Fruit fly (Drosophila melanogaster) whole organism, embryonic: ENCODE data around the gene CG42718.
A peak's percentile ranks its signal among the peaks of the same experiment; 100 is the strongest.

ENCODE experiments used
- Antp ChIP-seq: fragments of 200-800 bp; sonication (Bioruptor generic); optimal IDR thresholded peaks from 3 replicates; lab custom pipeline; 2016; ENCODE audit warnings: missing biosample characterization, missing genetic modification characterization
- Atf6 ChIP-seq: fragments of 200-800 bp; sonication (Bioruptor generic); IDR thresholded peaks from 2 replicates; pipeline ENCODE4 v1.3.6; 2022; ENCODE audit warnings: missing biosample characterization, missing genetic modification characterization
- CG13123 ChIP-seq: fragments of 200-800 bp; sonication (Bioruptor generic); optimal IDR thresholded peaks from 2 replicates; lab custom pipeline; 2016; ENCODE audit warnings: missing biosample characterization, missing genetic modification characterization
- CG13624 ChIP-seq: fragments of 200-800 bp; sonication (Bioruptor generic); optimal IDR thresholded peaks from 2 replicates; lab custom pipeline; 2016; ENCODE audit warnings: missing biosample characterization, missing genetic modification characterization
- CG14710 ChIP-seq: fragments of 200-800 bp; sonication (Bioruptor generic); optimal IDR thresholded peaks from 3 replicates; lab custom pipeline; 2019; ENCODE audit warnings: missing biosample characterization, mild to moderate bottlenecking, missing genetic modification characterization, moderate library complexity
- CG15479 ChIP-seq: fragments of 200-800 bp; sonication (Bioruptor generic); optimal IDR thresholded peaks from 3 replicates; lab custom pipeline; 2019; ENCODE audit warnings: missing biosample characterization, mild to moderate bottlenecking, missing genetic modification characterization, moderate library complexity
- CG1603 ChIP-seq: fragments of 200-800 bp; sonication (Bioruptor generic); optimal IDR thresholded peaks from 2 replicates; lab custom pipeline; 2019; ENCODE audit warnings: missing biosample characterization, mild to moderate bottlenecking, missing genetic modification characterization, moderate library complexity
- CG17186 ChIP-seq: fragments of 200-800 bp; sonication (Bioruptor generic); optimal IDR thresholded peaks from 3 replicates; lab custom pipeline; 2017; ENCODE audit warnings: missing biosample characterization, missing genetic modification reagents, missing genetic modification characterization
- CG17612 ChIP-seq: fragments of 200-800 bp; sonication (Bioruptor generic); IDR thresholded peaks from 2 replicates; pipeline ENCODE4 v1.3.6; 2022; ENCODE audit warnings: missing biosample characterization, missing genetic modification characterization
- CG18476 ChIP-seq: fragments of 200-800 bp; sonication (Bioruptor generic); optimal IDR thresholded peaks from 2 replicates; lab custom pipeline; 2016; ENCODE audit warnings: missing biosample characterization, mild to moderate bottlenecking, missing genetic modification characterization
- CG2129 ChIP-seq: fragments of 200-800 bp; sonication (Bioruptor generic); IDR thresholded peaks from 2 replicates; pipeline ENCODE4 v1.3.6; 2022; ENCODE audit warnings: missing biosample characterization, missing genetic modification characterization; ENCODE audit not compliant: partially characterized antibody
- CG30431 ChIP-seq: fragments of 200-800 bp; sonication (Bioruptor generic); optimal IDR thresholded peaks from 2 replicates; lab custom pipeline; 2017; ENCODE audit warnings: missing biosample characterization, missing genetic modification characterization
- CG3281 ChIP-seq: fragments of 200-800 bp; sonication (Bioruptor generic); optimal IDR thresholded peaks from 3 replicates; lab custom pipeline; 2017; ENCODE audit warnings: missing biosample characterization, mild to moderate bottlenecking, missing genetic modification characterization
- CG34422 ChIP-seq: fragments of 200-800 bp; sonication (Bioruptor generic); IDR thresholded peaks from 3 replicates; pipeline ENCODE4 v1.3.6; 2022; ENCODE audit warnings: missing biosample characterization, missing genetic modification characterization
- CG6683 ChIP-seq: fragments of 200-800 bp; sonication (Bioruptor generic); optimal IDR thresholded peaks from 2 replicates; lab custom pipeline; 2017; ENCODE audit warnings: missing biosample characterization, mild to moderate bottlenecking, missing genetic modification characterization, missing genetic modification reagents
- CG7839 ChIP-seq: fragments of 200-800 bp; sonication (Bioruptor generic); optimal IDR thresholded peaks from 3 replicates; lab custom pipeline; 2018; ENCODE audit warnings: missing biosample characterization, mild to moderate bottlenecking, missing genetic modification characterization, moderate library complexity
- CG8924 ChIP-seq: fragments of 200-800 bp; optimal IDR thresholded peaks from 3 replicates; lab custom pipeline; 2019; ENCODE audit warnings: missing biosample characterization, mild to moderate bottlenecking, missing genetic modification characterization, moderate library complexity
- CoRest ChIP-seq: fragments of 200-800 bp; sonication (Bioruptor generic); optimal IDR thresholded peaks from 3 replicates; lab custom pipeline; 2018; ENCODE audit warnings: missing biosample characterization, mild to moderate bottlenecking, missing genetic modification characterization, moderate library complexity
- Dip3 ChIP-seq: fragments of 200-800 bp; sonication (Bioruptor generic); optimal IDR thresholded peaks from 3 replicates; lab custom pipeline; 2016; ENCODE audit warnings: missing biosample characterization, missing genetic modification characterization
- HmgD ChIP-seq: fragments of 200-800 bp; sonication (Bioruptor generic); optimal IDR thresholded peaks from 3 replicates; lab custom pipeline; 2016; ENCODE audit warnings: missing biosample characterization, missing genetic modification characterization
- Hmx ChIP-seq: fragments of 200-800 bp; sonication (Bioruptor generic); optimal IDR thresholded peaks from 2 replicates; lab custom pipeline; 2016; ENCODE audit warnings: missing biosample characterization, missing genetic modification characterization
- MESR4 ChIP-seq: fragments of 200-800 bp; sonication (Bioruptor generic); optimal IDR thresholded peaks from 2 replicates; lab custom pipeline; 2018; ENCODE audit warnings: missing biosample characterization, mild to moderate bottlenecking, missing genetic modification characterization, moderate library complexity
- Max ChIP-seq: fragments of 200-800 bp; sonication (Bioruptor generic); optimal IDR thresholded peaks from 2 replicates; lab custom pipeline; 2016; ENCODE audit warnings: missing biosample characterization, mild to moderate bottlenecking, missing genetic modification characterization
- NK7.1 ChIP-seq: fragments of 200-800 bp; sonication (Bioruptor generic); optimal IDR thresholded peaks from 3 replicates; lab custom pipeline; 2016; ENCODE audit warnings: missing biosample characterization, missing genetic modification characterization
- Opbp ChIP-seq: fragments of 200-800 bp; sonication (Bioruptor generic); IDR thresholded peaks from 3 replicates; pipeline ENCODE4 v1.3.6; 2022; ENCODE audit warnings: missing biosample characterization, missing genetic modification characterization; ENCODE audit not compliant: partially characterized antibody
- Sin3A ChIP-seq: fragments of >200 bp; optimal IDR thresholded peaks from 2 replicates; lab custom pipeline; 2018
- Xrp1 ChIP-seq: fragments of 200-800 bp; sonication (Bioruptor generic); IDR thresholded peaks from 2 replicates; pipeline ENCODE4 v1.3.6; 2022; ENCODE audit warnings: missing biosample characterization, missing genetic modification characterization
- bbx ChIP-seq: fragments of 200-800 bp; sonication (Bioruptor generic); IDR thresholded peaks from 2 replicates; pipeline ENCODE4 v1.3.6; 2022; ENCODE audit warnings: missing biosample characterization, missing genetic modification characterization; ENCODE audit not compliant: partially characterized antibody
- corto ChIP-seq: fragments of 200-800 bp; sonication (Bioruptor generic); optimal IDR thresholded peaks from 2 replicates; lab custom pipeline; 2016; ENCODE audit warnings: missing biosample characterization, mild to moderate bottlenecking, missing genetic modification characterization, moderate library complexity
- cwo ChIP-seq: fragments of 200-800 bp; sonication (Bioruptor generic); optimal IDR thresholded peaks from 3 replicates; lab custom pipeline; 2017; ENCODE audit warnings: missing biosample characterization, missing genetic modification characterization, mild to moderate bottlenecking, moderate library complexity, missing genetic modification reagents
- disco-r ChIP-seq: fragments of 200-800 bp; sonication (Bioruptor generic); optimal IDR thresholded peaks from 2 replicates; lab custom pipeline; 2016; ENCODE audit warnings: missing biosample characterization, missing genetic modification characterization
- ftz-f1 ChIP-seq: fragments of 200-800 bp; sonication (Bioruptor generic); optimal IDR thresholded peaks from 2 replicates; lab custom pipeline; 2016; ENCODE audit warnings: missing biosample characterization, missing genetic modification characterization
- gcm ChIP-seq: fragments of 200-800 bp; sonication (Bioruptor generic); optimal IDR thresholded peaks from 2 replicates; lab custom pipeline; 2019; ENCODE audit warnings: missing biosample characterization, mild to moderate bottlenecking, missing genetic modification characterization, moderate library complexity
- gfzf ChIP-seq: fragments of 200-800 bp; sonication (Bioruptor generic); optimal IDR thresholded peaks from 2 replicates; lab custom pipeline; 2016; ENCODE audit warnings: missing biosample characterization, mild to moderate bottlenecking, missing genetic modification characterization, moderate library complexity
- gsb ChIP-seq: fragments of 200-800 bp; sonication (Bioruptor generic); IDR thresholded peaks from 2 replicates; pipeline ENCODE4 v1.3.6; 2022; ENCODE audit warnings: missing biosample characterization, missing genetic modification characterization
- kah ChIP-seq: fragments of 200-800 bp; sonication (Bioruptor generic); optimal IDR thresholded peaks from 2 replicates; lab custom pipeline; 2018; ENCODE audit warnings: missing biosample characterization, mild to moderate bottlenecking, missing genetic modification characterization
- lbe ChIP-seq: fragments of 200-800 bp; sonication (Bioruptor generic); optimal IDR thresholded peaks from 2 replicates; lab custom pipeline; 2016; ENCODE audit warnings: missing biosample characterization, mild to moderate bottlenecking, missing genetic modification characterization
- lilli ChIP-seq: fragments of 200-800 bp; sonication (Bioruptor generic); optimal IDR thresholded peaks from 3 replicates; lab custom pipeline; 2016; ENCODE audit warnings: missing biosample characterization, missing genetic modification characterization
- luna ChIP-seq: fragments of 200-800 bp; sonication (Bioruptor generic); optimal IDR thresholded peaks from 2 replicates; lab custom pipeline; 2016; ENCODE audit warnings: missing biosample characterization, missing genetic modification characterization
- pros ChIP-seq: fragments of 200-800 bp; sonication (Bioruptor generic); optimal IDR thresholded peaks from 3 replicates; lab custom pipeline; 2019; ENCODE audit warnings: missing biosample characterization, mild to moderate bottlenecking, missing genetic modification characterization, moderate library complexity
- scrt ChIP-seq: fragments of 200-800 bp; sonication (Bioruptor generic); optimal IDR thresholded peaks from 2 replicates; lab custom pipeline; 2018; ENCODE audit warnings: missing biosample characterization, mild to moderate bottlenecking, missing genetic modification characterization, moderate library complexity
- sna ChIP-seq: fragments of 200-800 bp; sonication (Bioruptor generic); IDR thresholded peaks from 2 replicates; pipeline ENCODE4 v1.3.6; 2022; ENCODE audit warnings: missing biosample characterization, missing genetic modification characterization; ENCODE audit not compliant: partially characterized antibody
- sob ChIP-seq: fragments of 200-800 bp; sonication (Bioruptor generic); IDR thresholded peaks from 2 replicates; pipeline ENCODE4 v1.3.6; 2022; ENCODE audit warnings: missing biosample characterization, missing genetic modification characterization
- ssp ChIP-seq: fragments of 200-800 bp; sonication (Bioruptor generic); IDR thresholded peaks from 2 replicates; pipeline ENCODE4 v1.3.6; 2022; ENCODE audit warnings: missing biosample characterization, missing genetic modification characterization
- tio ChIP-seq: fragments of 200-800 bp; sonication (Bioruptor generic); optimal IDR thresholded peaks from 2 replicates; lab custom pipeline; 2017; ENCODE audit warnings: missing biosample characterization, missing genetic modification characterization, inconsistent platforms
- tup ChIP-seq: fragments of 200-800 bp; sonication (Bioruptor generic); optimal IDR thresholded peaks from 2 replicates; lab custom pipeline; 2016; ENCODE audit warnings: missing biosample characterization, mild to moderate bottlenecking, missing genetic modification characterization, moderate library complexity
- vfl ChIP-seq: fragments of 200-800 bp; sonication (Bioruptor generic); optimal IDR thresholded peaks from 2 replicates; lab custom pipeline; 2016; ENCODE audit warnings: missing biosample characterization, missing genetic modification characterization
- vvl ChIP-seq: fragments of 200-800 bp; sonication (Bioruptor generic); IDR thresholded peaks from 2 replicates; pipeline ENCODE4 v1.3.6; 2022; ENCODE audit warnings: missing biosample characterization, missing genetic modification characterization
- wek ChIP-seq: fragments of 200-800 bp; sonication (Bioruptor generic); optimal IDR thresholded peaks from 3 replicates; lab custom pipeline; 2018; ENCODE audit warnings: missing biosample characterization, mild to moderate bottlenecking, missing genetic modification characterization, moderate library complexity
- zf30C ChIP-seq: fragments of 200-800 bp; sonication (Bioruptor generic); optimal IDR thresholded peaks from 3 replicates; lab custom pipeline; 2018; ENCODE audit warnings: missing biosample characterization, mild to moderate bottlenecking, missing genetic modification characterization

CG42718 gene

DNA sequence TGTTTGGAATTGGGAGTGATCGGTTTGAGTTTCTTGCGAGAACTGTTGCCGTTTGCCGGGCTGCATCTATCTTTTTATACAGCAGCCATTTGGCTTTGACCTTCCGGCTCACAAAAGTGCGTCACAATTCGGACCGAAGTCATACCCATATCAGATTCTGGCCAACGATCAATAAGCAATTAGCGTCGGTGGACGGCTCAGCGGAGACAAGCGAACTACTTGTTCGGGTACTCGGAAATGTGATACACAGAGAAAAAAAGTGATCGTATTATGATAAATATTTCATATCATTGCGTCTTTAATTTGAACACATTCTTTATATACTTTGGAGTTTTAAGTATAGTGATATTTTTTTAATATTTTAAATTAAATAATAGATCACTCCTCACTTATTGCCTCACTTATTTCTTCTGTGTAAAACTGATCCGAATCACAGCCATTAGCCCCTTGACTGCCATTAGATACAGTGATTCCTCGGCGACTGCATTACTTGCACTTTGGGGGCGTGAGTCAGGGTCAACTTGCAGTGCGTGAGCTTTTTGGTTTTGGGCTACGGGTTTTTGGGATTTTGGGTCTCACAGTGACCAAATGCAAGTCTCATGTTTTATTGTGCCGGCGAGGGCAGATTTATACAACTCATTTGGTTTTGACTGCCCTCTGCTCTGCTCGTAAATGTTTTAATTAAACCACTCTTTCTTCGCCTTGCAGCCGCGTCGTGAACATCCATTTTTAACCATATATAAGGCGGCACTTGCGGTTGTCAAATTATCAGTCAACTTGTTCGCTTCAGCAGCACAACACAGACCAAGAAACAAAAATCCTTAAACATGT lies 15.0 kb downstream of the CG42718 start, which contains the start of the genes CG13043 and CG13063:
Gene CG13043, minus strand, starts transcription at position 51 of the 831 bp plus-strand sequence.
Gene CG13063, plus strand, starts transcription at position 781 of the 831 bp plus-strand sequence.
- TF ChIP-seq CG13123 (GFP tag; lab: Kevin White, UChicago) (no peak), lilli (GFP tag; lab: Kevin White, UChicago) (no peak), luna (GFP tag; lab: Kevin White, UChicago) (no peak), Opbp (no peak), CG2129 (GFP tag; lab: Robert Waterston, UW) (no peak), gsb (no peak), CG30431 (GFP tag; lab: Kevin White, UChicago) (no peak), vvl (GFP tag; lab: Robert Waterston, UW) (no peak), kah (GFP tag; lab: Kevin White, UChicago) (no peak), CG6683 (no peak), CG8924 (no peak), ftz-f1 (GFP tag; lab: Kevin White, UChicago) (no peak), tio (GFP tag; lab: Kevin White, UChicago) (no peak), Atf6 (GFP tag; lab: Robert Waterston, UW) (peak; percentile 15; the same call in 1 of the 2 replicates), CG14710 (tag; lab: Kevin White, UChicago) (no peak), cwo (GFP tag; lab: Kevin White, UChicago) (no peak), MESR4 (GFP tag; lab: Kevin White, UChicago) (no peak), CG13624 (no peak), wek (GFP tag; lab: Kevin White, UChicago) (no peak), CG7839 (tag; lab: Kevin White, UChicago) (peak; percentile 26), gcm (no peak), ssp (GFP tag; lab: Robert Waterston, UW) (no peak), CG15479 (no peak), disco-r (GFP tag; lab: Kevin White, UChicago) (no peak), tup (GFP tag; lab: Kevin White, UChicago) (no peak), CG3281 (no peak), vfl (GFP tag; lab: Kevin White, UChicago) (no peak), CG17612 (GFP tag; lab: Robert Waterston, UW) (no peak), Dip3 (GFP tag; lab: Kevin White, UChicago) (no peak), lbe (no peak), CG1603 (tag; lab: Kevin White, UChicago) (no peak), bbx (no peak), sna (GFP tag; lab: Robert Waterston, UW) (no peak), HmgD (GFP tag; lab: Kevin White, UChicago) (no peak), CG17186 (GFP tag; lab: Kevin White, UChicago) (no peak), CoRest (tag; lab: Kevin White, UChicago) (peak; percentile 7), Sin3A (lab: Kevin White, UChicago) (no peak), CG18476 (no peak), Xrp1 (GFP tag; lab: Robert Waterston, UW) (no peak), NK7.1 (no peak), zf30C (no peak), CG34422 (GFP tag; lab: Robert Waterston, UW) (no peak), Max (no peak), corto (GFP tag; lab: Kevin White, UChicago) (no peak), sob (no peak), pros (GFP tag; lab: Kevin White, UChicago) (no peak), Hmx (no peak), gfzf (GFP tag; lab: Kevin White, UChicago) (no peak), Antp (GFP tag; lab: Kevin White, UChicago) (no peak), scrt (GFP tag; lab: Kevin White, UChicago) (no peak)
